Fruit fly (Drosophila melanogaster): ENCODE results near the gene Jon65Aiv.

DNA sequence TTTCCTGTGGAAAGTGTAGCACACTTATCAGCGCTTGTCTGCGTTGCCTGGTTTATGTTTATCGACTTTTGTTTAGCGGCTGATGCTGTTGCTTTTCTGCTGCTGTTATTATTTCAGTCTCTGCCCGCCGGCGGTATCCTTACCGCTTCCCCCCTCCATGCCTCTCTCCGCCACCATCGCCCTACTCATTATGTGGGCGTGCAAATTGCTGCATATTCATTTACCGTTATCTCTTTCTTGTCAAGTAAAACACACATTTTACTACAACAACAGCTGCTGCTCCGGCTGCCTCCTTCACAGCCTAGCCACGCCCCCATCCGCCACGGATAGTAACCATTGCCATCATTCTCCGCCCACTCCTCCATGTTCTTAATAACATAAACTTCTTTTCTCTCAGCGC lies 39.1 kb upstream of the Jon65Aiv start:
- TF ChIP-seq CG3995 (GFP tag; optimal IDR thresholded peaks at IDR 0.05): no peak
- no peak for TF ChIP-seq dmrt99B (tag; optimal IDR thresholded peaks at IDR 0.05)
- no peak for TF ChIP-seq Dp (GFP tag; optimal IDR thresholded peaks at IDR 0.05)
- TF ChIP-seq Xbp1 (GFP tag; optimal IDR thresholded peaks at IDR 0.05): no peak
- no peak for TF ChIP-seq CG7786 (GFP tag; optimal IDR thresholded peaks at IDR 0.05)
- no peak for TF ChIP-seq CG32532 (GFP tag; IDR thresholded peaks at IDR 0.05)
- TF ChIP-seq CG7271 (tag; optimal IDR thresholded peaks at IDR 0.05): no peak
- no peak for TF ChIP-seq Lim3 (GFP tag; IDR thresholded peaks at IDR 0.05)
- TF ChIP-seq CG17612 (GFP tag; IDR thresholded peaks at IDR 0.05): no peak
- no peak for TF ChIP-seq CG6854 (GFP tag; optimal IDR thresholded peaks at IDR 0.05)
- TF ChIP-seq Sry-δ (GFP tag; optimal IDR thresholded peaks at IDR 0.05): no peak
- TF ChIP-seq CG9437 (GFP tag; optimal IDR thresholded peaks at IDR 0.05): no peak
